Fruit fly (Drosophila melanogaster) S2 (cell line): ENCODE results near the gene Tmc.

ENCODE experiments used
- CG8478 ChIP-seq: fragments of >200 bp; optimal IDR thresholded peaks from 2 replicates; lab custom pipeline; 2018
- CTCF ChIP-seq, 2 experiments: fragments of >200 bp; optimal IDR thresholded peaks; 2 replicates each; lab custom pipeline; 2018

The Tmc gene

dm6 chr3L:9597464-9597863, at the start of gene Tmc:
Tmc (plus strand) TSS chr3L:9597764.
- TF ChIP-seq CTCF (optimal IDR thresholded peaks at IDR 0.05; lab: Kevin White, UChicago) (no peak), CG8478 (lab: Kevin White, UChicago) (no peak)

dm6 chr3L:9547910-9548309, 49.7 kb upstream of the Tmc start:
- TF ChIP-seq CG8478 (lab: Kevin White, UChicago): no peak
- TF ChIP-seq CTCF (optimal IDR thresholded peaks at IDR 0.05; lab: Kevin White, UChicago): no peak

- TF ChIP-seq CG8478 (lab: Kevin White, UChicago) (no peak), CTCF (optimal IDR thresholded peaks at IDR 0.05; lab: Kevin White, UChicago) (no peak)
Observed at dm6 chr3L:9548800-9549199, 48.8 kb upstream of the Tmc start.

dm6 chr3L:9549690-9550303, 47.8 kb upstream of the Tmc start:
- no peak for TF ChIP-seq CTCF (optimal IDR thresholded peaks at IDR 0.05; lab: Kevin White, UChicago)
- TF ChIP-seq CG8478 (lab: Kevin White, UChicago): no peak

- TF ChIP-seq CG8478 (lab: Kevin White, UChicago) (no peak), CTCF (optimal IDR thresholded peaks at IDR 0.05; lab: Kevin White, UChicago) (no peak)
Observed at dm6 chr3L:9550873-9551580, 46.5 kb upstream of the Tmc start.

dm6 chr3L:9552190-9552809, 45.3 kb upstream of the Tmc start:
- no peak for TF ChIP-seq CTCF (optimal IDR thresholded peaks at IDR 0.05; lab: Kevin White, UChicago)
- no peak for TF ChIP-seq CG8478 (lab: Kevin White, UChicago)

- TF ChIP-seq CG8478 (lab: Kevin White, UChicago) (no peak), CTCF (optimal IDR thresholded peaks at IDR 0.05; lab: Kevin White, UChicago) (no peak)
Observed at dm6 chr3L:9555004-9555403, 42.6 kb upstream of the Tmc start.

- TF ChIP-seq CTCF (optimal IDR thresholded peaks at IDR 0.05; lab: Kevin White, UChicago): no peak
- no peak for TF ChIP-seq CG8478 (lab: Kevin White, UChicago)
Observed at dm6 chr3L:9556666-9557065, 40.9 kb upstream of the Tmc start.

- TF ChIP-seq CTCF (optimal IDR thresholded peaks at IDR 0.05; lab: Kevin White, UChicago) (no peak), CG8478 (lab: Kevin White, UChicago) (no peak)
Observed at dm6 chr3L:9559040-9559439, 38.5 kb upstream of the Tmc start.

dm6 chr3L:9566849-9567248, 30.7 kb upstream of the Tmc start:
- TF ChIP-seq CTCF (optimal IDR thresholded peaks at IDR 0.05; lab: Kevin White, UChicago) (no peak), CG8478 (lab: Kevin White, UChicago) (no peak)

dm6 chr3L:9567748-9568147, 29.8 kb upstream of the Tmc start:
- TF ChIP-seq CG8478 (lab: Kevin White, UChicago): no peak
- TF ChIP-seq CTCF (optimal IDR thresholded peaks at IDR 0.05; lab: Kevin White, UChicago): no peak

dm6 chr3L:9569194-9569593, 28.4 kb upstream of the Tmc start:
- TF ChIP-seq CG8478 (lab: Kevin White, UChicago) (no peak), CTCF (optimal IDR thresholded peaks at IDR 0.05; lab: Kevin White, UChicago) (no peak)

- TF ChIP-seq CG8478 (lab: Kevin White, UChicago) (no peak), CTCF (optimal IDR thresholded peaks at IDR 0.05; lab: Kevin White, UChicago) (no peak)
Observed at dm6 chr3L:9569849-9570248, 27.7 kb upstream of the Tmc start.

dm6 chr3L:9571629-9572028, 25.9 kb upstream of the Tmc start:
- no peak for TF ChIP-seq CG8478 (lab: Kevin White, UChicago)
- no peak for TF ChIP-seq CTCF (optimal IDR thresholded peaks at IDR 0.05; lab: Kevin White, UChicago)

dm6 chr3L:9583388-9583787, 14.2 kb upstream of the Tmc start:
- no peak for TF ChIP-seq CTCF (optimal IDR thresholded peaks at IDR 0.05; lab: Kevin White, UChicago)
- TF ChIP-seq CG8478 (lab: Kevin White, UChicago): no peak
